Worm (Caenorhabditis elegans): ENCODE measurements around the gene R07C12.1.
A peak's percentile ranks its signal among the peaks of the same experiment; 100 is the strongest.
"Not testable (repeated sequence)": the region's sequence is repeated elsewhere in the genome, so short reads cannot be mapped to it uniquely, and the experiment has no call there.

The R07C12.1 gene

DNA sequence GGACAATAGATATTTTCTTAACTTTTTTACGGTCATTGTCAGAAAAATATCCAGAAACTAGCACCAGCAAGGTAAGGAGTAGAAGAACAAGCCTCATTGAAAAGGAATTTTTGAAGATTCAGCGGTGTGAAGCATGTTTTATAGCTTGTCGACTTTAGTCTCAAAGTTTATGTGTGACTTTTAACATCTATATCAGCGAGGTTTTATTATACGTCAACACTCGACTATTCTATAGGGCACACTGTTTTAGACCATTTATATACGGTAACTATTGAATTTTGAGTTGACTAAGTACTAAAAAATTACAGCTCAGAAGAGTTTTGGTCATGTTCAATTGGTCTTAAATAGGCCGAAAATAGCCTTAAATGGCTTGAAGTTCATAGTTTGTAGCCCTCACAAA is 10.9 kb upstream of the R07C12.1 start, which contains the start of gene F49F1.11:
TSS of gene F49F1.11 (minus strand) at position 101 of the 400 bp plus-strand sequence.
- TF ChIP-seq fkh-10 (GFP tag; optimal IDR thresholded peaks at IDR 0.05) (no peak), snpc-1.2 (GFP tag; IDR thresholded peaks at IDR 0.05) (no peak), ama-1 (optimal IDR thresholded peaks at IDR 0.05) (no peak), dpl-1 (GFP tag; optimal IDR thresholded peaks at IDR 0.05) (no peak), ztf-7 (tag; optimal IDR thresholded peaks at IDR 0.05) (no peak), hmg-1.1 (GFP tag; IDR thresholded peaks at IDR 0.05) (no peak), lin-38 (GFP tag; IDR thresholded peaks at IDR 0.05) (no peak), dmd-6 (GFP tag; IDR thresholded peaks at IDR 0.05) (no peak), hlh-11 (tag; optimal IDR thresholded peaks at IDR 0.05) (no peak), attf-4 (tag; optimal IDR thresholded peaks at IDR 0.05) (no peak), vab-7 (GFP tag; IDR thresholded peaks at IDR 0.05) (no peak), T26A8.4 (GFP tag; IDR thresholded peaks at IDR 0.05) (no peak), aly-2 (tag; optimal IDR thresholded peaks at IDR 0.05) (no peak), nhr-102 (tag; optimal IDR thresholded peaks at IDR 0.05) (no peak), mes-2 (tag; optimal IDR thresholded peaks at IDR 0.05; ENCODE audit: poor library complexity, severe bottlenecking) (no peak), nhr-42 (GFP tag; IDR thresholded peaks at IDR 0.05) (no peak), nhr-11 (tag; optimal IDR thresholded peaks at IDR 0.05) (no peak), snpc-4 (tag; optimal IDR thresholded peaks at IDR 0.05) (no peak)

DNA sequence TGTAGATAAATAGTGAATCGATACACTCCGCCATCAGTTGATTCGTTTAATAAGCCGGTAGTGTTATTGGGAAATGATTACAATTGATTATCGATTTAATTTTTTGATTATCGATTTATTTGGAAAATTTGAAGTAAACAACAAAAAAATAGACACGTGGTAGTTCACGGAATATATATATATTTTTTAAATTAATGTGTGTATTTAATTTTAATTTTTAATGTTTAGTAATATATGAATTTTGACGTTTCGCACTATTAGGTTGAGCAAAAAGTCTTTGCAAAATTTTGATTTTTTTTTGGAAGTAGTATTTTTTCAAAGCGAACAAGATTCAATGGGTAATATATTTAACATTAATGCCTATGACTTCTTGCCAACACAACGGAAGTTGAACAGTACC is 9.3 kb upstream of the R07C12.1 start, which contains the start of gene F49F1.12:
TSS of gene F49F1.12 (minus strand) at position 101 of the 400 bp plus-strand sequence.
- not testable (repeated sequence) for TF ChIP-seq ZK546.5 (tag; optimal IDR thresholded peaks at IDR 0.05); mxl-3 (GFP tag; optimal IDR thresholded peaks at IDR 0.05); aha-1 (tag)

DNA sequence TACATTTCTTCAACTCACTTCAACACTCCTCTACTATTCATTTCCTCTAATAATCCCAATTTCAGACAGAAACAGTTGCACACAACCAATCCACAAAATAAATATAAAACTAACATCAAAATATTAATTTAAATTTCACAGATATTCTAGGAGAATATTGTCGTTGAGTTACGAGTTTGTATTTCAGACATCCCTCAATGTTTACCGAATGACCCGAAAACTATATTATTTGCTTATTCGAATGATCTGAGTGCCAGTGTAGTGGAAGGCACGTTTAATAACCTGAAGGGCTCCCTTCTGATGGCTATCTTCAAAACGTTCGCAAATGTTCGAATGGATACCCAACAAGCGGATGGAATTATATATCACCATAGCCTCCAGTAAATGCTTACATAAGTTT is 7.5 kb upstream of the R07C12.1 start, which contains the start of gene R07C12.3:
TSS of gene R07C12.3 (plus strand) at position 301 of the 400 bp plus-strand sequence.
- TF ChIP-seq unc-62 (GFP tag; optimal IDR thresholded peaks at IDR 0.05 in 1 of 2) (peak in 1 of 2 experiments; percentile 36), unc-62 (tag; optimal IDR thresholded peaks at IDR 0.05) (no peak), ZK337.2 (GFP tag; IDR thresholded peaks at IDR 0.05) (no peak), nhr-111 (GFP tag; optimal IDR thresholded peaks at IDR 0.05) (no peak), nhr-102 (tag; optimal IDR thresholded peaks at IDR 0.05) (no peak)

DNA sequence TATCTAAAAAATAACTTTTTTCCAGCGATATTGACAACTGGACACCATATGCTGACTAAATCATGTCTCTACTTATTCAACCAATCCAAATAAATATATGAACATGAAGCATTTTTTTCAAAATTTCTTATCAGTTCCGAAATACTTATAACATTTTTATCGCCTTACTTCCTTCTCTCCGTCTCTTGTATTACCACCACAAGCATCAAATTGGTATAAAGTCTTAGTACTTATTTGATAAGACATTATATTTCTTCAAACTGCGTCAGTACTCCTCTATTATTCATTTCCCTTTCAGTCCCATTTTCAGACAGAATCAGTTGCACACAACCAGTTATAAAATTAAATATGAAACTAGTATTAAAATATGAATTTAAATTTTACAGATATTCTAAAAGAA is 4.4 kb upstream of the R07C12.1 start:
- TF ChIP-seq lin-29 (GFP tag; IDR thresholded peaks at IDR 0.05) (no peak), dmd-6 (GFP tag; IDR thresholded peaks at IDR 0.05) (peak; percentile 70), pqm-1 (tag; optimal IDR thresholded peaks at IDR 0.05) (peak; percentile 93), php-3 (GFP tag; IDR thresholded peaks at IDR 0.05) (peak; percentile 62; the same call in 1 of the 2 replicates), nhr-77 (tag; optimal IDR thresholded peaks at IDR 0.05) (peak; percentile 75), dve-1 (tag; optimal IDR thresholded peaks at IDR 0.05; ENCODE audit: insufficient read depth) (peak; percentile 40), nhr-28 (tag; optimal IDR thresholded peaks at IDR 0.05) (peak; percentile 76), hlh-11 (tag; optimal IDR thresholded peaks at IDR 0.05) (peak; percentile 41), duxl-1 (tag; optimal IDR thresholded peaks at IDR 0.05; ENCODE audit: poor library complexity) (no peak), lin-13 (GFP tag; optimal IDR thresholded peaks at IDR 0.05) (no peak)

DNA sequence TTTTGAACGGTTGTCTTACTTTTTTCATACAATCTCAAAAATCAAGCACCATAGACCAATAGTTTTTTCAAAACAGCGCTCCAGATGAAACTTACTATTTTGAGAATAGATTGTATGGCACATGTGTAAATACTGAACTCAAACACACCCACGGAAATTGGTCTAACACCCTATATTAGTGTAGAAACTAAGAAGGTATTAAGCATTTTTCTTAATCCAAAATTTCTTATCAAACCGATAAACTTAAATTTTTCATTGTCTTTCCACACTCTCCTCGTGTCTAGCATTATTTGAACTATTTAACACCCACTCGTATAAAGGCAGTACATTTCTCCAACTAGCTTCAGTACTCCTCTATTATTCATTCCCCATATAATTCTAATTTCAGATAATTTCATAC is 2.1 kb upstream of the R07C12.1 start:
- TF ChIP-seq pqm-1 (tag; optimal IDR thresholded peaks at IDR 0.05) = peak; percentile 27
- peak; percentile 16; the same call in 1 of the 2 replicates for TF ChIP-seq dmd-6 (GFP tag; IDR thresholded peaks at IDR 0.05)
- TF ChIP-seq nhr-42 (GFP tag; IDR thresholded peaks at IDR 0.05) = no peak

DNA sequence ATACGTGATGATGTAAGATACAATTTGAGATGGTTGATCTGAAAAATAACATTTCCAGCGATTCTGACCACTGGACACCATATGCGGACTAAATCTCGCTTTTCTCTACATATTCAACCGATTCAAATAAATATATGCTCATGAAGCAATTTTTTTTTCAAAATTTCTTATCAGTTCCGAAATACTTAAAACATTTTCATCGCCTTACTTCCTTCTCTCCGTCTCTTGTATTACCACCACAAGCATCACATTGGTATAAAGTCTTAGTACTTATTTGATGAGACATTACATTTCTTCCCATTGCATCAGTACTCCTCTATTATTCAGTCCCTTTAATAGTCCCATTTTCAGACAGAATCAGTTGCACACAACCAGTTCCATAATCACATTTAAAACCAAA is 2.4 kb downstream of the R07C12.1 start, which contains the start of gene K08D10.14:
TSS of gene K08D10.14 (plus strand) at position 301 of the 400 bp plus-strand sequence.
- TF ChIP-seq pha-4 (GFP tag; IDR thresholded peaks at IDR 0.05) (no peak), pha-4 (tag; optimal IDR thresholded peaks at IDR 0.05) (no peak), tra-1 (GFP tag; IDR thresholded peaks at IDR 0.05) (no peak), nhr-25 (tag; optimal IDR thresholded peaks at IDR 0.05; ENCODE audit: borderline replicate concordance, insufficient read depth) (no peak), mxl-3 (GFP tag; optimal IDR thresholded peaks at IDR 0.05) (no peak), ces-1 (GFP tag; optimal IDR thresholded peaks at IDR 0.05) (no peak), php-3 (GFP tag; IDR thresholded peaks at IDR 0.05) (no peak), set-16 (GFP tag; IDR thresholded peaks at IDR 0.05) (no peak), rbr-2 (tag; optimal IDR thresholded peaks at IDR 0.05) (no peak), hmg-1.1 (GFP tag; IDR thresholded peaks at IDR 0.05) (no peak)

Measured in whole organism, L4 larva.